Fruit fly (Drosophila melanogaster) whole organism, embryonic: ENCODE data around the gene CG10376.

Experiments
- Adf1 ChIP-seq: fragments of 200-800 bp; sonication (Bioruptor generic); IDR thresholded peaks from 2 replicates; pipeline ENCODE4 v1.3.6; 2022; ENCODE audit warnings: missing biosample characterization, missing genetic modification characterization
- CG10431 ChIP-seq: fragments of 200-800 bp; sonication (Bioruptor generic); optimal IDR thresholded peaks from 3 replicates; lab custom pipeline; 2018; ENCODE audit warnings: missing biosample characterization, mild to moderate bottlenecking, missing genetic modification characterization
- CG11247 ChIP-seq: fragments of 200-800 bp; sonication (Bioruptor generic); IDR thresholded peaks from 2 replicates; pipeline ENCODE4 v1.3.6; 2022; ENCODE audit warnings: missing biosample characterization, missing genetic modification characterization
- CG13775 ChIP-seq: fragments of 200-800 bp; sonication (Bioruptor generic); optimal IDR thresholded peaks from 3 replicates; lab custom pipeline; 2017; ENCODE audit warnings: missing biosample characterization, mild to moderate bottlenecking, missing genetic modification characterization
- CG15696 ChIP-seq: fragments of 200-800 bp; sonication (Bioruptor generic); optimal IDR thresholded peaks from 2 replicates; lab custom pipeline; 2019; ENCODE audit warnings: missing biosample characterization, mild to moderate bottlenecking, missing genetic modification characterization, moderate library complexity
- CG1602 ChIP-seq: fragments of 200-800 bp; sonication (Bioruptor generic); optimal IDR thresholded peaks from 3 replicates; lab custom pipeline; 2016; ENCODE audit warnings: missing biosample characterization, missing genetic modification characterization
- CG16863 ChIP-seq: fragments of 200-800 bp; sonication (Bioruptor generic); optimal IDR thresholded peaks from 3 replicates; lab custom pipeline; 2016; ENCODE audit warnings: missing biosample characterization, missing genetic modification characterization
- CG17361 ChIP-seq: fragments of 200-800 bp; sonication (Bioruptor generic); IDR thresholded peaks from 3 replicates; pipeline ENCODE4 v1.3.6; 2022; ENCODE audit warnings: missing biosample characterization, missing genetic modification characterization
- CG17385 ChIP-seq: fragments of 200-800 bp; sonication (Bioruptor generic); optimal IDR thresholded peaks from 3 replicates; lab custom pipeline; 2018; ENCODE audit warnings: missing biosample characterization, mild to moderate bottlenecking, missing genetic modification characterization
- CG2129 ChIP-seq: fragments of 200-800 bp; sonication (Bioruptor generic); IDR thresholded peaks from 2 replicates; pipeline ENCODE4 v1.3.6; 2022; ENCODE audit warnings: missing biosample characterization, missing genetic modification characterization; ENCODE audit not compliant: partially characterized antibody
- CG33213 ChIP-seq: fragments of 200-800 bp; sonication (Bioruptor generic); optimal IDR thresholded peaks from 3 replicates; lab custom pipeline; 2016; ENCODE audit warnings: missing biosample characterization, missing genetic modification characterization
- CG42726 ChIP-seq: fragments of 200-800 bp; sonication (Bioruptor generic); IDR thresholded peaks from 2 replicates; pipeline ENCODE4 v1.3.6; 2022; ENCODE audit warnings: missing biosample characterization, missing genetic modification characterization; ENCODE audit not compliant: partially characterized antibody
- CG4424 ChIP-seq: fragments of 200-800 bp; sonication (Bioruptor generic); optimal IDR thresholded peaks from 3 replicates; lab custom pipeline; 2016; ENCODE audit warnings: missing biosample characterization, missing genetic modification characterization
- CG4854 ChIP-seq: fragments of 200-800 bp; sonication (Bioruptor generic); optimal IDR thresholded peaks from 2 replicates; lab custom pipeline; 2016; ENCODE audit warnings: missing biosample characterization, missing genetic modification characterization, inconsistent platforms
- CG6175 ChIP-seq: fragments of 200-800 bp; sonication (Bioruptor generic); IDR thresholded peaks from 3 replicates; pipeline ENCODE4 v1.3.6; 2022; ENCODE audit warnings: missing biosample characterization, missing genetic modification characterization
- CG6854 ChIP-seq: fragments of 200-800 bp; sonication (Bioruptor generic); optimal IDR thresholded peaks from 3 replicates; lab custom pipeline; 2017; ENCODE audit warnings: missing biosample characterization, mild to moderate bottlenecking, missing genetic modification characterization
- CG7987 ChIP-seq: fragments of 200-800 bp; sonication (Bioruptor generic); optimal IDR thresholded peaks from 2 replicates; lab custom pipeline; 2018; ENCODE audit warnings: missing biosample characterization, mild to moderate bottlenecking, missing genetic modification characterization, moderate library complexity
- CG9817 ChIP-seq: fragments of 200-800 bp; sonication (Bioruptor generic); optimal IDR thresholded peaks from 2 replicates; lab custom pipeline; 2018; ENCODE audit warnings: missing biosample characterization, mild to moderate bottlenecking, missing genetic modification characterization, moderate library complexity
- Ets65A ChIP-seq: fragments of 200-800 bp; sonication (Bioruptor generic); peaks from one replicate; lab custom pipeline; 2016; ENCODE audit warnings: missing biosample characterization, missing genetic modification characterization
- Gug ChIP-seq: fragments of 200-800 bp; sonication (Bioruptor generic); IDR thresholded peaks from 4 replicates; pipeline ENCODE4 v1.3.6; 2022; ENCODE audit warnings: missing biosample characterization, missing genetic modification characterization
- HHEX ChIP-seq: fragments of 200-800 bp; sonication (Bioruptor generic); optimal IDR thresholded peaks from 3 replicates; lab custom pipeline; 2017; ENCODE audit warnings: missing biosample characterization, mild to moderate bottlenecking, missing genetic modification characterization, missing genetic modification reagents
- HmgD ChIP-seq: fragments of 200-800 bp; sonication (Bioruptor generic); optimal IDR thresholded peaks from 3 replicates; lab custom pipeline; 2016; ENCODE audit warnings: missing biosample characterization, missing genetic modification characterization
- Kr ChIP-seq: fragments of 200-800 bp; sonication (Bioruptor generic); optimal IDR thresholded peaks from 2 replicates; lab custom pipeline; 2017; ENCODE audit warnings: missing biosample characterization, mild to moderate bottlenecking, missing genetic modification characterization
- Rfx ChIP-seq: fragments of 200-800 bp; sonication (Bioruptor generic); IDR thresholded peaks from 2 replicates; pipeline ENCODE4 v1.3.6; 2022; ENCODE audit warnings: missing biosample characterization, missing genetic modification characterization
- Scr ChIP-seq: fragments of 200-800 bp; sonication (Bioruptor generic); IDR thresholded peaks from 2 replicates; pipeline ENCODE4 v1.3.6; 2022; ENCODE audit warnings: missing biosample characterization, missing genetic modification characterization; ENCODE audit not compliant: partially characterized antibody
- Tbp ChIP-seq: fragments of >200 bp; optimal IDR thresholded peaks from 2 replicates; lab custom pipeline; 2018; ENCODE audit warnings: missing biosample characterization, missing genetic modification characterization
- YL-1 ChIP-seq: fragments of 200-800 bp; sonication (Bioruptor generic); optimal IDR thresholded peaks from 3 replicates; lab custom pipeline; 2017; ENCODE audit warnings: missing biosample characterization, mild to moderate bottlenecking, missing genetic modification characterization
- ab ChIP-seq: fragments of 200-800 bp; sonication (Bioruptor generic); optimal IDR thresholded peaks from 2 replicates; lab custom pipeline; 2016; ENCODE audit warnings: missing biosample characterization, missing genetic modification characterization
- bbx ChIP-seq: fragments of 200-800 bp; sonication (Bioruptor generic); IDR thresholded peaks from 2 replicates; pipeline ENCODE4 v1.3.6; 2022; ENCODE audit warnings: missing biosample characterization, missing genetic modification characterization; ENCODE audit not compliant: partially characterized antibody
- chm ChIP-seq: fragments of 200-800 bp; sonication (Bioruptor generic); IDR thresholded peaks from 2 replicates; pipeline ENCODE4 v1.3.6; 2022; ENCODE audit warnings: missing biosample characterization, missing genetic modification characterization
- en ChIP-seq: fragments of 200-800 bp; sonication (Bioruptor generic); optimal IDR thresholded peaks from 2 replicates; lab custom pipeline; 2016; ENCODE audit warnings: missing biosample characterization, missing genetic modification characterization
- gcm2 ChIP-seq: fragments of 200-800 bp; sonication (Bioruptor generic); optimal IDR thresholded peaks from 2 replicates; lab custom pipeline; 2016; ENCODE audit warnings: missing biosample characterization, missing genetic modification characterization
- gem ChIP-seq: fragments of 200-800 bp; sonication (Bioruptor generic); optimal IDR thresholded peaks from 2 replicates; lab custom pipeline; 2019; ENCODE audit warnings: missing biosample characterization, mild to moderate bottlenecking, missing genetic modification characterization, moderate library complexity
- grn ChIP-seq: fragments of 200-800 bp; sonication (Bioruptor generic); optimal IDR thresholded peaks from 3 replicates; lab custom pipeline; 2017; ENCODE audit warnings: missing biosample characterization, missing genetic modification characterization
- her ChIP-seq: fragments of 200-800 bp; sonication (Bioruptor generic); optimal IDR thresholded peaks from 2 replicates; lab custom pipeline; 2016; ENCODE audit warnings: missing biosample characterization, missing genetic modification characterization
- hth ChIP-seq: fragments of >200 bp; optimal IDR thresholded peaks from 2 replicates; lab custom pipeline; 2017; ENCODE audit warnings: inconsistent platforms
- jigr1 ChIP-seq: fragments of 200-800 bp; sonication (Bioruptor generic); IDR thresholded peaks from 3 replicates; pipeline ENCODE4 v1.3.6; 2022; ENCODE audit warnings: missing biosample characterization, missing genetic modification characterization
- ken ChIP-seq: fragments of 200-800 bp; sonication (Bioruptor generic); IDR thresholded peaks from 3 replicates; pipeline ENCODE4 v1.3.6; 2022; ENCODE audit warnings: missing biosample characterization, missing genetic modification characterization
- lab ChIP-seq: fragments of 200-800 bp; sonication (Bioruptor generic); optimal IDR thresholded peaks from 3 replicates; lab custom pipeline; 2017; ENCODE audit warnings: missing biosample characterization, missing genetic modification characterization, mild to moderate bottlenecking, moderate library complexity, missing genetic modification reagents
- onecut ChIP-seq: fragments of 200-800 bp; sonication (Bioruptor generic); IDR thresholded peaks from 2 replicates; pipeline ENCODE4 v1.3.6; 2022; ENCODE audit warnings: missing biosample characterization, missing genetic modification characterization
- p53 ChIP-seq: fragments of 200-800 bp; sonication (Bioruptor generic); optimal IDR thresholded peaks from 2 replicates; lab custom pipeline; 2016; ENCODE audit warnings: missing biosample characterization, missing genetic modification characterization
- scrt ChIP-seq: fragments of 200-800 bp; sonication (Bioruptor generic); optimal IDR thresholded peaks from 2 replicates; lab custom pipeline; 2018; ENCODE audit warnings: missing biosample characterization, mild to moderate bottlenecking, missing genetic modification characterization, moderate library complexity
- sima ChIP-seq: fragments of 200-800 bp; sonication (Bioruptor generic); optimal IDR thresholded peaks from 2 replicates; lab custom pipeline; 2016; ENCODE audit warnings: missing biosample characterization, missing genetic modification characterization
- sob ChIP-seq: fragments of 200-800 bp; sonication (Bioruptor generic); IDR thresholded peaks from 2 replicates; pipeline ENCODE4 v1.3.6; 2022; ENCODE audit warnings: missing biosample characterization, missing genetic modification characterization
- sug ChIP-seq: fragments of 200-800 bp; optimal IDR thresholded peaks from 2 replicates; lab custom pipeline; 2019; ENCODE audit warnings: missing biosample characterization, mild to moderate bottlenecking, missing genetic modification characterization, moderate library complexity
- tna ChIP-seq: fragments of 200-800 bp; sonication (Bioruptor generic); IDR thresholded peaks from 2 replicates; pipeline ENCODE4 v1.3.6; 2022; ENCODE audit warnings: missing biosample characterization, missing genetic modification characterization; ENCODE audit not compliant: partially characterized antibody
- usp ChIP-seq: fragments of >200 bp; optimal IDR thresholded peaks from 2 replicates; lab custom pipeline; 2017; ENCODE audit warnings: missing biosample characterization, missing genetic modification characterization
- vfl ChIP-seq: fragments of 200-800 bp; sonication (Bioruptor generic); optimal IDR thresholded peaks from 2 replicates; lab custom pipeline; 2016; ENCODE audit warnings: missing biosample characterization, missing genetic modification characterization
- vnd ChIP-seq: fragments of 200-800 bp; sonication (Bioruptor generic); IDR thresholded peaks from 3 replicates; pipeline ENCODE4 v1.3.6; 2022; ENCODE audit warnings: missing biosample characterization, missing genetic modification characterization; ENCODE audit not compliant: partially characterized antibody
- yki ChIP-seq: fragments of >200 bp; optimal IDR thresholded peaks from 3 replicates; lab custom pipeline; 2018
- zen2 ChIP-seq: fragments of 200-800 bp; sonication (Bioruptor generic); IDR thresholded peaks from 3 replicates; pipeline ENCODE4 v1.3.6; 2022; ENCODE audit warnings: missing biosample characterization, missing genetic modification characterization; ENCODE audit not compliant: partially characterized antibody
- zf30C ChIP-seq: fragments of 200-800 bp; sonication (Bioruptor generic); optimal IDR thresholded peaks from 3 replicates; lab custom pipeline; 2018; ENCODE audit warnings: missing biosample characterization, mild to moderate bottlenecking, missing genetic modification characterization

The CG10376 gene

DNA sequence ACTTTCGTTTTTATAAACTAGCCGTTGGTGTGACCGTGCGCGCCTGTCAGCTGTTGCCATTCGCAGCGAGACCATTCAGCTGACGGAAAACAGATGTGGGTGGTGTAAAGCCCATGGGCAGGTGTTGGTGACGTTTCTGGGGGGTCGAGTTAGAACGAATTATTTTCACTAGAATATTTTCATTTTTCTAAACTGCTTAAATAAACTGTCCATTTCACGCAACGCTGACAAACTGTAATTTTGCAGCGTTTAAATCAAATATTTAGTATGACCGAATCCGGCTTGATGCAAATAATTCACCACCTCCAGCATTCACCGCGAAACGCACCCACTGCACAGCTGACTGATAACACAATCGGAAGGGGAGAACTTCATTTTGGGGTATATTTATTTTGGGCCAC is 7.5 kb downstream of the CG10376 start, which contains the start of the genes CG10383 and CG10338 (continued):
- TF ChIP-seq CG13775 (peak; percentile 81), CG17361 (GFP tag; lab: Robert Waterston, UW) (peak; percentile 65; the same call in 2 of the 3 replicates), CG4424 (GFP tag; lab: Kevin White, UChicago) (peak; percentile 84), CG10431 (no peak), ab (peak; percentile 15), CG2129 (no peak), Tbp (GFP tag; lab: Kevin White, UChicago) (no peak), gcm2 (peak; percentile 71), gem (tag; lab: Kevin White, UChicago) (peak; percentile 87), bbx (GFP tag; lab: Robert Waterston, UW) (no peak), CG11247 (GFP tag; lab: Robert Waterston, UW) (peak; percentile 90), CG15696 (tag; lab: Kevin White, UChicago) (peak; percentile 20), zf30C (GFP tag; lab: Kevin White, UChicago) (no peak), zen2 (no peak), chm (GFP tag; lab: Robert Waterston, UW) (peak; percentile 89), p53 (GFP tag; lab: Kevin White, UChicago) (peak; percentile 82), sob (GFP tag; lab: Robert Waterston, UW) (peak; percentile 90), Kr (GFP tag; lab: Kevin White, UChicago) (no peak), sug (tag; lab: Kevin White, UChicago) (peak; percentile 83), hth (no peak), CG6175 (GFP tag; lab: Robert Waterston, UW) (peak; percentile 79; the same call in 2 of the 3 replicates), jigr1 (peak; percentile 68; the same call in 2 of the 3 replicates), HHEX (GFP tag; lab: Kevin White, UChicago) (peak; percentile 65), vnd (GFP tag; lab: Robert Waterston, UW) (no peak), Ets65A (GFP tag; lab: Kevin White, UChicago) (peak; percentile 99), CG42726 (GFP tag; lab: Robert Waterston, UW) (peak; percentile 38; the same call in 1 of the 2 replicates), CG4854 (GFP tag; lab: Kevin White, UChicago) (peak; percentile 58), her (peak; percentile 89), CG33213 (GFP tag; lab: Kevin White, UChicago) (peak; percentile 86), CG16863 (GFP tag; lab: Kevin White, UChicago) (peak; percentile 83), scrt (GFP tag; lab: Kevin White, UChicago) (peak; percentile 72), HmgD (peak; percentile 86), CG6854 (GFP tag; lab: Kevin White, UChicago) (peak; percentile 56), tna (GFP tag; lab: Robert Waterston, UW) (no peak), CG1602 (GFP tag; lab: Kevin White, UChicago) (peak; percentile 84), CG17385 (GFP tag; lab: Kevin White, UChicago) (peak; percentile 82), Gug (GFP tag; lab: Robert Waterston, UW) (peak; percentile 93), Scr (peak; percentile 23; the same call in 1 of the 2 replicates), vfl (GFP tag; lab: Kevin White, UChicago) (peak; percentile 80), en (GFP tag; lab: Kevin White, UChicago) (peak; percentile 24), Adf1 (GFP tag; lab: Robert Waterston, UW) (peak; percentile 56), onecut (peak; percentile 61), grn (GFP tag; lab: Kevin White, UChicago) (peak; percentile 22), CG9817 (peak; percentile 78), CG7987 (GFP tag; lab: Kevin White, UChicago) (peak; percentile 41), usp (no peak), lab (peak; percentile 94), sima (GFP tag; lab: Kevin White, UChicago) (no peak), ken (GFP tag; lab: Robert Waterston, UW) (peak; percentile 95), YL-1 (GFP tag; lab: Kevin White, UChicago) (peak; percentile 80), yki (lab: Kevin White, UChicago) (peak; percentile 76), Rfx (GFP tag; lab: Robert Waterston, UW) (peak; percentile 94)
